Worm (Caenorhabditis elegans): ENCODE results near the gene ina-1.

The ina-1 gene

DNA sequence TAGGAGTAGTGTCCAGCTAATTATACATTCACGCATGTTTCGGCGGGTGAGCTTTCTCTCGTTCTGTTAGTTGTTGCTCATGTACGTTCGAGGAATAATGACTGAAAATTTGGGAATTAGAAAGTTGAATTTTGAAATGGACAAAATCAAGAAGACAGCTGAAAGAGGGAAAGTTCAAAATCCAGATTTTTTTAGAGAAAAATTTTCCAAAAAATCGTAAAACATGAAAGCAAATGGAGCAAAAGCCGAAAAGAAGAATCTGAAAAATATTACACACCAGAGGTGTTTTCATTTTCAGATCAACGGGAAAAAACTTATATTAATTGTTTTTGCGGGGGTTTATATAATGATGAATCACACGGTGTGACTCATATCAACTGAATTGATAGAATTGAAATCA is at the start of gene ina-1:
Gene ina-1 (minus strand): TSS at position 101 of the 400 bp plus-strand sequence.
- TF ChIP-seq dao-5 (tag; optimal IDR thresholded peaks at IDR 0.05) (no peak), him-1 (tag; optimal IDR thresholded peaks at IDR 0.05) (no peak), W03F9.2 (tag; optimal IDR thresholded peaks at IDR 0.05) (no peak)

ce11 chrIII:9215367-9215766 is 42.8 kb upstream of the ina-1 start, which contains the start of gene npr-29:
Gene npr-29, minus strand, starts transcription at chrIII:9215467.
- TF ChIP-seq dao-5 (tag; optimal IDR thresholded peaks at IDR 0.05) = no peak
- no peak for TF ChIP-seq W03F9.2 (tag; optimal IDR thresholded peaks at IDR 0.05)
- TF ChIP-seq him-1 (tag; optimal IDR thresholded peaks at IDR 0.05) = no peak

ce11 chrIII:9206185-9206584 is 33.6 kb upstream of the ina-1 start, which contains the start of gene ZC84.1:
Gene ZC84.1, minus strand, starts transcription at chrIII:9206285.
- no peak for TF ChIP-seq W03F9.2 (tag; optimal IDR thresholded peaks at IDR 0.05)
- TF ChIP-seq dao-5 (tag; optimal IDR thresholded peaks at IDR 0.05) = no peak
- no peak for TF ChIP-seq him-1 (tag; optimal IDR thresholded peaks at IDR 0.05)

DNA sequence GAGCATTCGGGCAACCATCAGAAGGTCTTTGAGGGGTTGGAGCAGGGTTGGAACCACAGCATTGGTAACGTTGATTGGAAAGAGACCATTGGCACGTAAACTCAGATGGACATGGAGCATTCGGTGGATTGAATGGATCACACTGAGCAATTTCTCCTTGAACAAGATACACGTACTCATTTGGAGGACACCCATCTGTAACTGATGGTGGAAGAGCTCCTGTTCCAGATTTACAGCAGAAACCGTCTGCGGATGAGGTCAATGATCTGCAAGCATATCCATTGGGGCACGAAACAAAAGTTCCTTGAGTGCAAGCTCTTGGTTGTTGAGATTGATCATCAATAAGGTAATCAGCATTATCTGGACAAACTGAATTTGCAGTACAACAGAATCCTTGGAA is 29.4 kb upstream of the ina-1 start:
- TF ChIP-seq dao-5 (tag; optimal IDR thresholded peaks at IDR 0.05) = no peak
- no peak for TF ChIP-seq W03F9.2 (tag; optimal IDR thresholded peaks at IDR 0.05)
- no peak for TF ChIP-seq him-1 (tag; optimal IDR thresholded peaks at IDR 0.05)

- no peak for TF ChIP-seq him-1 (tag; optimal IDR thresholded peaks at IDR 0.05)
- no peak for TF ChIP-seq dao-5 (tag; optimal IDR thresholded peaks at IDR 0.05)
- TF ChIP-seq W03F9.2 (tag; optimal IDR thresholded peaks at IDR 0.05) = no peak
Measured at ce11 chrIII:9199605-9200004, 27.0 kb upstream of the ina-1 start, which contains the start of gene ZC84.6. Gene ZC84.6, minus strand, starts transcription at chrIII:9199705.

DNA sequence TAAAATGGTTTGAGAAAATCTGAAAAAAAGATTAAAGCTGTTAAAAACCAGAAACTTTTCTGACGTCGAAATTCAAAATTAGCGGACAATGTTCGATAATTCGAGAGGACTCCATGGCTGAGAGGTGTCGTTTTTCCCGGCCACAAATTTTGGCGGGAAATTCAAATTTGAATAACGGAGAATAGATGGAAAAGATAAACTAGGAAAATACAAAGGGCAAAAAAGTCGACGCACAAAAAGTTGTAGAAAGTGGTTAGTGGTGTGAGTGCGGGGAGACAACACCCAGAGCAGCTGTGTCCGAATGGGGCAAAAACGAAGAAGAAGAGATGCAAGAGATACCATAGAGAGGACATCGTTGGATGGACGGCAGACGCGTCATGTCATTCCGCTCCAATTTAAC is 18.5 kb upstream of the ina-1 start, which contains the start of gene cls-3:
Gene cls-3 (minus strand): TSS at position 19 of the 400 bp plus-strand sequence.
- TF ChIP-seq dao-5 (tag; optimal IDR thresholded peaks at IDR 0.05) (no peak), W03F9.2 (tag; optimal IDR thresholded peaks at IDR 0.05) (no peak), him-1 (tag; optimal IDR thresholded peaks at IDR 0.05) (no peak)

DNA sequence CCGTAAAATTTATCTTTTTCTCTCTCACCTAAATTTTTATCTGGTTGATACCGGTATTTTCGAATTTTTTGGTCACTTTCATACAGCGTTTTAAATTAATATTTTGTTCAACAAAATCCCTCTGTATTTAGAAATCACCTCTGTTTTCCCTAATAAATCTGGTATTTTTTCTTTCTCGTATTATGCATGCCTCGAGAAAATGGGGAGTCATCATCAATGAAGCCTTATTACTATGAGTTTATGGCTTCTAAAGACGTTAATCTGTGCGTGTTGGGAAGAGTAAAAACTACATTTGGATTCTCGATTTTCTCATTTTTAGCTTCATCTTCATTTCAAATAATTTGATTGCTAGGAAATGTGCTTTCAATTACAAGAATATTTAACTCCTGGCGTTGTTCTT is 13.1 kb upstream of the ina-1 start, which contains the start of gene ZC84.7:
Gene ZC84.7 (plus strand): TSS at position 301 of the 400 bp plus-strand sequence.
- TF ChIP-seq him-1 (tag; optimal IDR thresholded peaks at IDR 0.05) (no peak), W03F9.2 (tag; optimal IDR thresholded peaks at IDR 0.05) (no peak), dao-5 (tag; optimal IDR thresholded peaks at IDR 0.05) (no peak)

ce11 chrIII:9181246-9181645 is 8.6 kb upstream of the ina-1 start, which contains the start of gene tax-4:
Gene tax-4, plus strand, starts transcription at chrIII:9181546.
- TF ChIP-seq dao-5 (tag; optimal IDR thresholded peaks at IDR 0.05) (no peak), him-1 (tag; optimal IDR thresholded peaks at IDR 0.05) (no peak), W03F9.2 (tag; optimal IDR thresholded peaks at IDR 0.05) (no peak)

- no peak for TF ChIP-seq dao-5 (tag; optimal IDR thresholded peaks at IDR 0.05)
- TF ChIP-seq W03F9.2 (tag; optimal IDR thresholded peaks at IDR 0.05) = no peak
Measured at ce11 chrIII:9177874-9178273, 5.3 kb upstream of the ina-1 start.

- TF ChIP-seq W03F9.2 (tag; optimal IDR thresholded peaks at IDR 0.05) (no peak), him-1 (tag; optimal IDR thresholded peaks at IDR 0.05) (no peak), dao-5 (tag; optimal IDR thresholded peaks at IDR 0.05) (no peak)
Measured at ce11 chrIII:9176008-9176407, 3.4 kb upstream of the ina-1 start.

ce11 chrIII:9173239-9173638 is 637 bp upstream of the ina-1 start:
- TF ChIP-seq dao-5 (tag; optimal IDR thresholded peaks at IDR 0.05) (no peak), him-1 (tag; optimal IDR thresholded peaks at IDR 0.05) (no peak), W03F9.2 (tag; optimal IDR thresholded peaks at IDR 0.05) (no peak)

DNA sequence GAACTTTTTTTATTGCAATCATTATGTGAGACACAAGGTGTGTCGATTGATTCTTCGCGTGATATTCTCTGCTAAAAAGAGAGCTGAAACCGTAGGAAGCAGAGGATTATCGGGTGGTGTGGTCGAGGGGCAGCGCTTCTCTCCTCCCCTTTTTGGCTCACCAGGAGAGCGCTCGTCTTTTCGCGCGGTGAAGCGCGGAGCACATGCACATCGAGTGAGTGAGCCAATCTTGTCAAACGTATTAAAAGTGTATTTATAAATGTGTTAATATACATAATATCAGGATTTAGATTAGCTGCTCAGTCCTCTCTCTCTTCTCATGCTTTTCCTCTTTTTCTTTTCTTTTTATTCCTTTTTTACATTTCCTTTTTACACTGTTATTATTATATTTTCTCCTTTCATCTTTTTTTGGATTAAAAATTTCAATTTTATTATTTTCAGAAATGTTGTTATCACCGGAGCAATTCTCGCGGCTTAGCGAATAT is 9.9 kb downstream of the ina-1 start, which contains the start of gene dgk-3:
Gene dgk-3 (plus strand): TSS at position 435 of the 485 bp plus-strand sequence.
- no peak for TF ChIP-seq W03F9.2 (tag; optimal IDR thresholded peaks at IDR 0.05)
- TF ChIP-seq dao-5 (tag; optimal IDR thresholded peaks at IDR 0.05) = no peak
- no peak for TF ChIP-seq him-1 (tag; optimal IDR thresholded peaks at IDR 0.05)

- TF ChIP-seq him-1 (tag; optimal IDR thresholded peaks at IDR 0.05) (no peak), dao-5 (tag; optimal IDR thresholded peaks at IDR 0.05) (no peak), W03F9.2 (tag; optimal IDR thresholded peaks at IDR 0.05) (no peak)
Measured at ce11 chrIII:9161553-9161952, 11.0 kb downstream of the ina-1 start, which contains the start of gene ptr-9. Gene ptr-9, minus strand, starts transcription at chrIII:9161653.

- TF ChIP-seq him-1 (tag; optimal IDR thresholded peaks at IDR 0.05) = no peak
- no peak for TF ChIP-seq dao-5 (tag; optimal IDR thresholded peaks at IDR 0.05)
- TF ChIP-seq W03F9.2 (tag; optimal IDR thresholded peaks at IDR 0.05) = no peak
Measured at ce11 chrIII:9154766-9155165, 17.8 kb downstream of the ina-1 start, which contains the start of gene irld-34. Gene irld-34, plus strand, starts transcription at chrIII:9155066.

ce11 chrIII:9153809-9154208 is 18.8 kb downstream of the ina-1 start, which contains the start of gene nhl-1:
Gene nhl-1, minus strand, starts transcription at chrIII:9153909.
- TF ChIP-seq him-1 (tag; optimal IDR thresholded peaks at IDR 0.05) (no peak), dao-5 (tag; optimal IDR thresholded peaks at IDR 0.05) (no peak), W03F9.2 (tag; optimal IDR thresholded peaks at IDR 0.05) (no peak)
